Fruit fly (Drosophila melanogaster): ENCODE results near the gene CG3345.
A peak's percentile ranks its signal among the peaks of the same experiment; 100 is the strongest.

Gene CG3345

DNA sequence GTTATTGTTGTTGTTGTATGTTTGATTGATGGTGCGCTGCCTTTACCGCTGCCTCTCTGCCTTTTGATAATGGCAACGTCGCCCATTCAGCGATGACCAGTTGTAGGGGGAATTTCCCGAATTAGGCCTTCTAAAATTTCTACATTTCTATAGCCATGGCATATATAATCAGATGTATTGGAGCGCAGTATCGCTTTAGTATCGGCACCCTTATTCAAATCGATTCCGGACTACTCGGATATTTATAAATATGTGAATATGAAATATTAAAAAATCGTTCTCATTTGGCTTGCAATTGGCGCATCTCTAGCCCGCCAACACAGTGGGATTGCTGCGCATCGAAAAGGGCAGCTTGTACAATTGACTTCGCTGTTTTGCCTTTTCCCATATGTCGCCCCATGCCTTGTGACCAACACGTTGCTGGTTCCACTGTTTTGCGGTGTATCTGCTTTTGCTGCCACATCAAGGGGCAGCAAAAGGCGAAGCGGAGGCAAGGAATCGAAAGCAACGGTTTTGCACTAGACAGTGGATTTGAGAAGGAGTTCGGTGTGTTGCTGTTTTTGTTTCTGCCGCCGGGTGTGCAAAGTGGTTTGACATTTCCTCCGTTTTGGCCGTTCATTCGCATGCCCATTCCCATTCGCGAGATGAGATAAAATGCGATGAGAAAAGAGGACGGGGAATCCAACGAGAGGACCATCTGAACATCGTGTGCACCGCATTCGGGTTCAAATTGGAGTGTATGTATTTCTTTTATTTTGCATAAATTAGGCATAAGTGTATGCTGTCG is 44.1 kb upstream of the CG3345 start (continued):
- TF ChIP-seq cato (GFP tag; optimal IDR thresholded peaks at IDR 0.05; ENCODE audit: borderline replicate concordance) (no peak), p53 (GFP tag; optimal IDR thresholded peaks at IDR 0.05) (no peak), CG10959 (GFP tag; IDR thresholded peaks at IDR 0.05) (0 out of 2 replicates have a peak, but pooled peaks have one; percentile 21), Jarid2 (GFP tag; optimal IDR thresholded peaks at IDR 0.05) (no peak), CkIIα-i1 (GFP tag; IDR thresholded peaks at IDR 0.05) (no peak), CHES-1-like (GFP tag; optimal IDR thresholded peaks at IDR 0.05) (peak; percentile 40), insv (GFP tag; optimal IDR thresholded peaks at IDR 0.05) (no peak), Aef1 (GFP tag; IDR thresholded peaks at IDR 0.05) (peak; percentile 61), tgo (GFP tag; IDR thresholded peaks at IDR 0.05) (peak; percentile 76), ac (GFP tag; optimal IDR thresholded peaks at IDR 0.05) (no peak), CG11093 (GFP tag; IDR thresholded peaks at IDR 0.05) (peak; percentile 56; the same call in 1 of the 3 replicates), Hmr (GFP tag; optimal IDR thresholded peaks at IDR 0.05) (peak; percentile 71), pb (GFP tag; optimal IDR thresholded peaks at IDR 0.05) (peak; percentile 3), Hr51 (GFP tag; optimal IDR thresholded peaks at IDR 0.05) (peak; percentile 44 to 70), ato (GFP tag; IDR thresholded peaks at IDR 0.05; ENCODE audit: partially characterized antibody) (no peak), Spps (tag; optimal IDR thresholded peaks at IDR 0.05) (no peak), CG18262 (tag; optimal IDR thresholded peaks at IDR 0.05) (peak; percentile 64), nau (GFP tag; optimal IDR thresholded peaks at IDR 0.05) (no peak), tap (tag; optimal IDR thresholded peaks at IDR 0.05) (peak; percentile 55), ems (GFP tag; optimal IDR thresholded peaks at IDR 0.05) (peak; percentile 62), CG1602 (GFP tag; optimal IDR thresholded peaks at IDR 0.05) (peak; percentile 41), vnd (GFP tag; IDR thresholded peaks at IDR 0.05; ENCODE audit: partially characterized antibody) (no peak), ro (GFP tag; IDR thresholded peaks at IDR 0.05) (no peak), cg (GFP tag; optimal IDR thresholded peaks at IDR 0.05) (no peak), gsb-n (tag; optimal IDR thresholded peaks at IDR 0.05) (no peak), CG2875 (GFP tag; optimal IDR thresholded peaks at IDR 0.05) (peak; percentile 28), CG8944 (GFP tag; optimal IDR thresholded peaks at IDR 0.05) (peak; percentile 10), CG42726 (GFP tag; IDR thresholded peaks at IDR 0.05; ENCODE audit: partially characterized antibody) (no peak), CG4617 (GFP tag; optimal IDR thresholded peaks at IDR 0.05; ENCODE audit: borderline replicate concordance) (no peak), Pdp1 (GFP tag; optimal IDR thresholded peaks at IDR 0.05) (peak; percentile 46 to 58), CG17385 (GFP tag; optimal IDR thresholded peaks at IDR 0.05) (peak; percentile 46), E2f2 (GFP tag; IDR thresholded peaks at IDR 0.05) (no peak; the same call in 1 of the 2 replicates), fru (optimal IDR thresholded peaks at IDR 0.05) (no peak), CG6272 (GFP tag; IDR thresholded peaks at IDR 0.05) (peak; percentile 37; the same call in 1 of the 2 replicates), amos (GFP tag; IDR thresholded peaks at IDR 0.05; ENCODE audit: partially characterized antibody) (no peak), Mes4 (GFP tag; optimal IDR thresholded peaks at IDR 0.05) (no peak), bab2 (GFP tag; optimal IDR thresholded peaks at IDR 0.05) (peak; percentile 32), dm (GFP tag; optimal IDR thresholded peaks at IDR 0.05) (peak; percentile 27), lilli (GFP tag; optimal IDR thresholded peaks at IDR 0.05) (peak; percentile 76), Lpt (GFP tag; optimal IDR thresholded peaks at IDR 0.05) (no peak), CG18476 (GFP tag; optimal IDR thresholded peaks at IDR 0.05) (peak; percentile 39), CG16813 (GFP tag; IDR thresholded peaks at IDR 0.05; ENCODE audit: partially characterized antibody) (no peak), jumu (GFP tag; optimal IDR thresholded peaks at IDR 0.05) (peak; percentile 58), knrl (GFP tag; IDR thresholded peaks at IDR 0.05; ENCODE audit: partially characterized antibody) (no peak), h (optimal IDR thresholded peaks at IDR 0.05) (no peak), CG4730 (GFP tag; IDR thresholded peaks at IDR 0.05) (peak; percentile 28; the same call in 1 of the 2 replicates), ash1 (GFP tag; optimal IDR thresholded peaks at IDR 0.05) (no peak), esg (GFP tag; conservative IDR thresholded peaks at IDR 0.05) (peak; percentile 31; the same call in 1 of the 2 replicates), fd96Cb (tag; optimal IDR thresholded peaks at IDR 0.05) (peak; percentile 44)
